Fruit fly (Drosophila melanogaster) whole organism, embryonic: Measurements from ENCODE around the gene Ada2a.

Experiments used
- Adf1 ChIP-seq: fragments of 200-800 bp; sonication (Bioruptor generic); IDR thresholded peaks from 2 replicates; pipeline ENCODE4 v1.3.6; 2022; ENCODE audit warnings: missing biosample characterization, missing genetic modification characterization
- Bgb ChIP-seq: fragments of 200-800 bp; sonication (Bioruptor generic); IDR thresholded peaks from 2 replicates; pipeline ENCODE4 v1.3.6; 2022; ENCODE audit warnings: missing biosample characterization, missing genetic modification characterization; ENCODE audit not compliant: partially characterized antibody
- C15 ChIP-seq: fragments of 200-800 bp; sonication (Bioruptor generic); IDR thresholded peaks from 3 replicates; pipeline ENCODE4 v1.3.6; 2022; ENCODE audit warnings: missing biosample characterization, missing genetic modification characterization
- CG1603 ChIP-seq: fragments of 200-800 bp; sonication (Bioruptor generic); optimal IDR thresholded peaks from 2 replicates; lab custom pipeline; 2019; ENCODE audit warnings: missing biosample characterization, mild to moderate bottlenecking, missing genetic modification characterization, moderate library complexity
- CG16779 ChIP-seq: fragments of 200-800 bp; sonication (Bioruptor generic); IDR thresholded peaks from 2 replicates; pipeline ENCODE4 v1.3.6; 2022; ENCODE audit warnings: missing biosample characterization, missing genetic modification characterization
- CG18599 ChIP-seq: fragments of 200-800 bp; sonication (Bioruptor generic); optimal IDR thresholded peaks from 3 replicates; lab custom pipeline; 2017; ENCODE audit warnings: missing biosample characterization, missing genetic modification characterization, mild to moderate bottlenecking, moderate library complexity, missing genetic modification reagents
- CG2678 ChIP-seq: fragments of 200-800 bp; sonication (Bioruptor generic); optimal IDR thresholded peaks from 3 replicates; lab custom pipeline; 2019; ENCODE audit warnings: missing biosample characterization, mild to moderate bottlenecking, missing genetic modification characterization, moderate library complexity
- CG2712 ChIP-seq: fragments of 200-800 bp; optimal IDR thresholded peaks from 3 replicates; lab custom pipeline; 2019; ENCODE audit warnings: missing biosample characterization, mild to moderate bottlenecking, missing genetic modification characterization, moderate library complexity
- CG30403 ChIP-seq: fragments of 200-800 bp; sonication (Bioruptor generic); optimal IDR thresholded peaks from 3 replicates; lab custom pipeline; 2016; ENCODE audit warnings: missing biosample characterization, missing genetic modification characterization
- CG32532 ChIP-seq: fragments of 200-800 bp; sonication (Bioruptor generic); IDR thresholded peaks from 2 replicates; pipeline ENCODE4 v1.3.6; 2022; ENCODE audit warnings: missing biosample characterization, missing genetic modification characterization
- CG4820 ChIP-seq: fragments of 200-800 bp; sonication (Bioruptor generic); optimal IDR thresholded peaks from 3 replicates; lab custom pipeline; 2016; ENCODE audit warnings: missing biosample characterization, missing genetic modification characterization
- CG8359 ChIP-seq: fragments of 200-800 bp; sonication (Bioruptor generic); optimal IDR thresholded peaks from 2 replicates; lab custom pipeline; 2017; ENCODE audit warnings: missing biosample characterization, mild to moderate bottlenecking, missing genetic modification characterization, borderline replicate concordance
- CG8388 ChIP-seq: fragments of 200-800 bp; sonication (Bioruptor generic); optimal IDR thresholded peaks from 2 replicates; lab custom pipeline; 2019; ENCODE audit warnings: missing biosample characterization, mild to moderate bottlenecking, missing genetic modification characterization, moderate library complexity
- CG8765 ChIP-seq: fragments of 200-800 bp; sonication (Bioruptor generic); IDR thresholded peaks from 2 replicates; pipeline ENCODE4 v1.3.6; 2022; ENCODE audit warnings: missing biosample characterization, missing genetic modification characterization
- Dbx ChIP-seq: fragments of 200-800 bp; sonication (Bioruptor generic); IDR thresholded peaks from 3 replicates; pipeline ENCODE4 v1.3.6; 2022; ENCODE audit warnings: missing biosample characterization, missing genetic modification characterization
- Doc3 ChIP-seq: fragments of 200-800 bp; sonication (Bioruptor generic); IDR thresholded peaks from 3 replicates; pipeline ENCODE4 v1.3.6; 2022; ENCODE audit warnings: missing biosample characterization, missing genetic modification characterization; ENCODE audit not compliant: partially characterized antibody
- Ets65A ChIP-seq: fragments of 200-800 bp; sonication (Bioruptor generic); peaks from one replicate; lab custom pipeline; 2016; ENCODE audit warnings: missing biosample characterization, missing genetic modification characterization
- Fer1 ChIP-seq: fragments of 200-800 bp; sonication (Bioruptor generic); optimal IDR thresholded peaks from 2 replicates; lab custom pipeline; 2017; ENCODE audit warnings: missing biosample characterization, mild to moderate bottlenecking, missing genetic modification characterization
- Hmr ChIP-seq: fragments of 200-800 bp; sonication (Bioruptor generic); optimal IDR thresholded peaks from 3 replicates; lab custom pipeline; 2017; ENCODE audit warnings: mild to moderate bottlenecking, missing biosample characterization, missing genetic modification reagents, missing genetic modification characterization
- Hsf ChIP-seq: fragments of 200-800 bp; sonication (Bioruptor generic); optimal IDR thresholded peaks from 3 replicates; lab custom pipeline; 2016; ENCODE audit warnings: missing biosample characterization, missing genetic modification characterization
- Mes4 ChIP-seq: fragments of 200-800 bp; sonication (Bioruptor generic); optimal IDR thresholded peaks from 2 replicates; lab custom pipeline; 2016; ENCODE audit warnings: missing biosample characterization, missing genetic modification characterization
- NK7.1 ChIP-seq: fragments of 200-800 bp; sonication (Bioruptor generic); optimal IDR thresholded peaks from 3 replicates; lab custom pipeline; 2016; ENCODE audit warnings: missing biosample characterization, missing genetic modification characterization
- PHDP ChIP-seq: fragments of 200-800 bp; sonication (Bioruptor generic); optimal IDR thresholded peaks from 3 replicates; lab custom pipeline; 2018; ENCODE audit warnings: missing biosample characterization, mild to moderate bottlenecking, missing genetic modification characterization, moderate library complexity
- Ptx1 ChIP-seq: fragments of 200-800 bp; sonication (Bioruptor generic); IDR thresholded peaks from 2 replicates; pipeline ENCODE4 v1.3.6; 2022; ENCODE audit warnings: missing biosample characterization, missing genetic modification characterization
- Scr ChIP-seq: fragments of 200-800 bp; sonication (Bioruptor generic); IDR thresholded peaks from 2 replicates; pipeline ENCODE4 v1.3.6; 2022; ENCODE audit warnings: missing biosample characterization, missing genetic modification characterization; ENCODE audit not compliant: partially characterized antibody
- Xrp1 ChIP-seq: fragments of 200-800 bp; sonication (Bioruptor generic); IDR thresholded peaks from 2 replicates; pipeline ENCODE4 v1.3.6; 2022; ENCODE audit warnings: missing biosample characterization, missing genetic modification characterization
- abd-A ChIP-seq: fragments of 200-800 bp; sonication (Bioruptor generic); optimal IDR thresholded peaks from 3 replicates; lab custom pipeline; 2019; ENCODE audit warnings: missing biosample characterization, mild to moderate bottlenecking, missing genetic modification characterization, moderate library complexity
- cato ChIP-seq: fragments of 200-800 bp; sonication (Bioruptor generic); optimal IDR thresholded peaks from 2 replicates; lab custom pipeline; 2016; ENCODE audit warnings: missing biosample characterization, missing genetic modification characterization, borderline replicate concordance
- chinmo ChIP-seq: fragments of 200-800 bp; sonication (Bioruptor generic); IDR thresholded peaks from 4 replicates; pipeline ENCODE4 v1.3.6; 2022; ENCODE audit warnings: missing biosample characterization, missing genetic modification characterization; ENCODE audit not compliant: partially characterized antibody
- ci ChIP-seq: fragments of 200-800 bp; sonication (Bioruptor generic); IDR thresholded peaks from 3 replicates; pipeline ENCODE4 v1.3.6; 2022; ENCODE audit warnings: missing biosample characterization, missing genetic modification characterization
- corto ChIP-seq: fragments of 200-800 bp; sonication (Bioruptor generic); optimal IDR thresholded peaks from 2 replicates; lab custom pipeline; 2016; ENCODE audit warnings: missing biosample characterization, mild to moderate bottlenecking, missing genetic modification characterization, moderate library complexity
- emc ChIP-seq: fragments of 200-800 bp; sonication (Bioruptor generic); optimal IDR thresholded peaks from 2 replicates; lab custom pipeline; 2016; ENCODE audit warnings: missing biosample characterization, missing genetic modification characterization
- exex ChIP-seq: fragments of 200-800 bp; sonication (Bioruptor generic); optimal IDR thresholded peaks from 4 replicates; lab custom pipeline; 2018; ENCODE audit warnings: missing biosample characterization, mild to moderate bottlenecking, missing genetic modification characterization, moderate library complexity
- her ChIP-seq: fragments of 200-800 bp; sonication (Bioruptor generic); optimal IDR thresholded peaks from 2 replicates; lab custom pipeline; 2016; ENCODE audit warnings: missing biosample characterization, missing genetic modification characterization
- nerfin-2 ChIP-seq: fragments of 200-800 bp; sonication (Bioruptor generic); IDR thresholded peaks from 2 replicates; pipeline ENCODE4 v1.3.6; 2022; ENCODE audit warnings: missing biosample characterization, missing genetic modification characterization; ENCODE audit not compliant: partially characterized antibody
- odd ChIP-seq: fragments of 200-800 bp; sonication (Bioruptor generic); optimal IDR thresholded peaks from 2 replicates; lab custom pipeline; 2017; ENCODE audit warnings: missing biosample characterization, mild to moderate bottlenecking, missing genetic modification characterization
- otp ChIP-seq: fragments of 200-800 bp; sonication (Bioruptor generic); IDR thresholded peaks from 3 replicates; pipeline ENCODE4, ENCODE4 v1.3.6; 2022; ENCODE audit warnings: missing biosample characterization, missing genetic modification characterization
- row ChIP-seq: fragments of 200-800 bp; sonication (Bioruptor generic); IDR thresholded peaks from 3 replicates; pipeline ENCODE4 v1.3.6; 2022; ENCODE audit warnings: missing biosample characterization, missing genetic modification characterization
- scrt ChIP-seq: fragments of 200-800 bp; sonication (Bioruptor generic); optimal IDR thresholded peaks from 2 replicates; lab custom pipeline; 2018; ENCODE audit warnings: missing biosample characterization, mild to moderate bottlenecking, missing genetic modification characterization, moderate library complexity
- sens ChIP-seq: fragments of 200-800 bp; sonication (Bioruptor generic); peaks from one replicate; lab custom pipeline; 2016; ENCODE audit warnings: missing biosample characterization, missing genetic modification characterization
- sqz ChIP-seq: fragments of 200-800 bp; sonication (Bioruptor generic); optimal IDR thresholded peaks from 3 replicates; lab custom pipeline; 2018; ENCODE audit warnings: missing biosample characterization, mild to moderate bottlenecking, missing genetic modification characterization
- ttk ChIP-seq: fragments of 200-800 bp; sonication (Bioruptor generic); IDR thresholded peaks from 2 replicates; pipeline ENCODE4 v2.1.2; 2022; ENCODE audit warnings: missing biosample characterization, missing genetic modification characterization
- unc-4 ChIP-seq: fragments of 200-800 bp; sonication (Bioruptor generic); IDR thresholded peaks from 2 replicates; pipeline ENCODE4 v1.3.6; 2022; ENCODE audit warnings: missing biosample characterization, missing genetic modification characterization; ENCODE audit not compliant: partially characterized antibody
- wdn ChIP-seq: fragments of 200-800 bp; sonication (Bioruptor generic); IDR thresholded peaks from 2 replicates; pipeline ENCODE4 v1.3.6; 2022; ENCODE audit warnings: missing biosample characterization, missing genetic modification characterization
- z ChIP-seq: fragments of 200-800 bp; sonication (Bioruptor generic); IDR thresholded peaks from 3 replicates; pipeline ENCODE4 v1.3.6; 2022; ENCODE audit warnings: missing biosample characterization, missing genetic modification characterization
- zfh1 ChIP-seq: fragments of 200-800 bp; sonication (Bioruptor generic); IDR thresholded peaks from 3 replicates; pipeline ENCODE4 v1.3.6; 2022; ENCODE audit warnings: missing biosample characterization, missing genetic modification characterization

Gene Ada2a

DNA sequence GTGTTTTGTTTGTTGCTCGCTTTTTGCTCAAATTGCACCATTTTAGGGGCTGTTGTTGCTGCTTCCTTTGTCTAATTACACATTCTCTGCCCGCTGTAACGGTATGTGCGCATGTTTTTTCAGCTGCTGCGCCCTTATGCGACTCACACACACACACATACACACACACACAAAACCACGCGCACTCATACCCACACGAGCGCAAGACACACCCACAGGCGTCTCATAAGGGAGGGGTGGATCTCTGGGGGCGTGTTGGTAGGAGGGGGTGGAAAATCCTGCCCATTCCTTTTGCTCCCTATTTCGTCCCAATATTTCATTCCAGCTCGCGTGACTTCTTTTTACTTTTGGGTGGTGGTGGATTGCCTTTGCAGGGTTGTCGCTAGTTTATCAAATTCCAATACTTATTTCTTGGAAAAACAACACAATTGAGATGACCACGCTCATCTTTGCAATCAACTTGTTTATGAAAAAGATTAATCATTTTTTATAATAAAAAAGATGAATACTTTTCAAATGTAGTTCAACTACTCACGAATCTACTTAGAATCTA, 10.2 kb downstream of the Ada2a start (continued):
- 0 out of 2 replicates have a peak, but pooled peaks have one; percentile 14 for TF ChIP-seq nerfin-2
- no peak for TF ChIP-seq CG4820 (GFP tag; lab: Kevin White, UChicago)
- 0 out of 2 replicates have a peak, but pooled peaks have one; percentile 3 for TF ChIP-seq CG16779 (GFP tag; lab: Robert Waterston, UW)
- no peak for TF ChIP-seq CG8359
- TF ChIP-seq ci (GFP tag; lab: Robert Waterston, UW): 0 out of 3 replicates have a peak, but pooled peaks have one; percentile 32
- TF ChIP-seq Dbx (GFP tag; lab: Robert Waterston, UW): no peak

- TF ChIP-seq abd-A (tag; lab: Kevin White, UChicago): peak; percentile 91
- TF ChIP-seq exex: peak; percentile 28
- peak; percentile 48 for TF ChIP-seq sqz (GFP tag; lab: Kevin White, UChicago)
- no peak for TF ChIP-seq odd
- TF ChIP-seq CG2678 (tag; lab: Kevin White, UChicago): peak; percentile 16
- peak; percentile 9 for TF ChIP-seq Fer1 (GFP tag; lab: Kevin White, UChicago)
- peak; percentile 87 for TF ChIP-seq chinmo
- no peak for TF ChIP-seq CG30403
- peak; percentile 32 for TF ChIP-seq CG2712
- TF ChIP-seq NK7.1: no peak
- peak; percentile 11 for TF ChIP-seq her (GFP tag; lab: Kevin White, UChicago)
- TF ChIP-seq CG8765 (GFP tag; lab: Robert Waterston, UW): 0 out of 2 replicates have a peak, but pooled peaks have one; percentile 38
- peak; percentile 16; the same call in 1 of the 2 replicates for TF ChIP-seq CG32532
- peak; percentile 29; the same call in 1 of the 2 replicates for TF ChIP-seq Ptx1
- peak; percentile 72 for TF ChIP-seq sens (GFP tag; lab: Kevin White, UChicago)
- no peak for TF ChIP-seq C15
- TF ChIP-seq Hsf (GFP tag; lab: Kevin White, UChicago): peak; percentile 7
- peak; percentile 99 for TF ChIP-seq CG8388 (GFP tag; lab: Kevin White, UChicago)
- peak; percentile 51; the same call in 1 of the 3 replicates for TF ChIP-seq z
- TF ChIP-seq emc (GFP tag; lab: Kevin White, UChicago): no peak
- no peak for TF ChIP-seq wdn
- peak; percentile 42 for TF ChIP-seq ttk (GFP tag; lab: Robert Waterston, UW)
- TF ChIP-seq cato (GFP tag; lab: Kevin White, UChicago): no peak
- peak; percentile 18 for TF ChIP-seq scrt
- TF ChIP-seq CG1603 (tag; lab: Kevin White, UChicago): peak; percentile 15
- no peak for TF ChIP-seq PHDP (tag; lab: Kevin White, UChicago)
- peak; percentile 74 for TF ChIP-seq Ets65A
- TF ChIP-seq row (GFP tag; lab: Robert Waterston, UW): peak; percentile 63
- TF ChIP-seq Bgb (GFP tag; lab: Robert Waterston, UW): peak; percentile 28; the same call in 1 of the 2 replicates
- TF ChIP-seq zfh1 (GFP tag; lab: Robert Waterston, UW): 0 out of 3 replicates have a peak, but pooled peaks have one; percentile 41
- TF ChIP-seq Mes4 (GFP tag; lab: Kevin White, UChicago): no peak
- TF ChIP-seq Doc3 (GFP tag; lab: Robert Waterston, UW): 0 out of 3 replicates have a peak, but pooled peaks have one; percentile 29
- no peak for TF ChIP-seq otp (GFP tag; lab: Robert Waterston, UW)
- peak; percentile 17 for TF ChIP-seq CG18599 (GFP tag; lab: Kevin White, UChicago)
- peak; percentile 42 for TF ChIP-seq Hmr (GFP tag; lab: Kevin White, UChicago)
- TF ChIP-seq unc-4 (GFP tag; lab: Robert Waterston, UW): peak; percentile 36
- peak; percentile 71 for TF ChIP-seq Adf1
- TF ChIP-seq Xrp1: peak; percentile 5; the same call in 1 of the 2 replicates
- TF ChIP-seq Scr (GFP tag; lab: Robert Waterston, UW): 0 out of 2 replicates have a peak, but pooled peaks have one; percentile 6
- TF ChIP-seq corto (GFP tag; lab: Kevin White, UChicago): peak; percentile 48
These were observed 10.9 kb downstream of the Ada2a start for dm6 chr3R:18244171-18245043.
